Worm (Caenorhabditis elegans): ENCODE data around the gene alfa-1.

DNA sequence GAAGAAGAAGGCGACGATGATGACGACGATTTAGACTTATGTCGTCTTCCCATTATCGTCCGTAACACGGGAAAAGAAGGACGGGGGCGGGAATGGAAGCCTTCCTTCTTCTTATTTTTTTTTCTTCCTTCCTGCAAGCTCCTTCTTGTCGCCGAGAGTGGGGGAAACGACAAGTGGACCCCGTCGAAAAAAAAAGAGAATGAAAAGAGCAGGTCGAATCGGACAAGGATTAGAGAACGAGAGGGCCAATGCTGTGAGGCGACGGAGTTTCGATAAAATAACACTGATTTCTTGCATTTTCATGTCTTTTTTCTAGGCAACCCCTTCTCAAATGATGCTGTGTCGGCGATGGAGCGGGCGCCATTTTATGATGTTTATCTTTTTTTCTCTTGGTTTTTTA is 11.2 kb downstream of the alfa-1 start, which contains the start of gene pde-4:
- TF ChIP-seq ztf-29 (GFP tag; IDR thresholded peaks at IDR 0.05) (no peak), flt-1 (GFP tag; IDR thresholded peaks at IDR 0.05) (no peak), T22C8.4 (GFP tag; IDR thresholded peaks at IDR 0.05) (no peak), cog-1 (tag; optimal IDR thresholded peaks at IDR 0.05) (no peak), med-1 (GFP tag; optimal IDR thresholded peaks at IDR 0.05; ENCODE audit: insufficient read depth) (no peak), tab-1 (GFP tag; IDR thresholded peaks at IDR 0.05) (no peak), ref-1 (GFP tag; conservative IDR thresholded peaks at IDR 0.05) (no peak), ztf-23 (GFP tag; IDR thresholded peaks at IDR 0.05) (no peak), klf-2 (GFP tag; conservative IDR thresholded peaks at IDR 0.05) (no peak)

Measured in whole organism, midembryonic.